Worm (Caenorhabditis elegans): ENCODE data around the gene mec-5.

DNA sequence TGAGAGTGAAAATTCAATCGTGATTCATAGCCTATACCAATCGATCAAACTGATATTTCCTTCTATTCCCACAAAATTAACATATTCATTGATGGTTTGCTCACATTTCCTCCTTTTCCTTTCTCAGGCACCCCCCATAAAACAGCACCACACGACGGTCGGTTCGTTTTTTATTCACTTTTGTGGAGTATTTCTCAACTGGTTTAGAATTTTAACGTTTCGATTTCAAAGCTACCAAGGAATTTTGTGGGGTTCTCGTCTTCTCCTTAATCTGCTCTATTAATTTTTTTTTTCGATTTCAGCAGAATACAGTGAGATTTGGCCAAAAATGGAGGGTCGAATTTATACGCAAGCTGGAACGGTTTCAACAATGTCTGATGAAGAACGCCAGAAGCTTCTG lies 24.4 kb upstream of the mec-5 start, which contains the start of gene F31B9.7:
- TF ChIP-seq him-1 (tag; optimal IDR thresholded peaks at IDR 0.05) (no peak), W03F9.2 (tag; optimal IDR thresholded peaks at IDR 0.05) (no peak), dao-5 (tag; optimal IDR thresholded peaks at IDR 0.05) (no peak)

All from whole organism, L4/young adult.